Fruit fly (Drosophila melanogaster): Measurements from ENCODE around the gene Or65a.

Or65a gene

dm6 chr3L:6369638-6370195, 49.3 kb downstream of the Or65a start (continued):
- TF ChIP-seq Hr39 (GFP tag; optimal IDR thresholded peaks at IDR 0.05) (no peak), Sox14 (GFP tag; optimal IDR thresholded peaks at IDR 0.05) (no peak)

- TF ChIP-seq CG16779 (tag; optimal IDR thresholded peaks at IDR 0.05) (no peak), Smox (GFP tag; optimal IDR thresholded peaks at IDR 0.05) (peak; percentile 13), CG6163 (GFP tag; IDR thresholded peaks at IDR 0.05) (peak; percentile 87), Hr39 (GFP tag; optimal IDR thresholded peaks at IDR 0.05) (peak; percentile 4), Hr38 (GFP tag; optimal IDR thresholded peaks at IDR 0.05) (no peak), CG31627 (GFP tag; optimal IDR thresholded peaks at IDR 0.05) (peak; percentile 10), Eip93F (GFP tag; optimal IDR thresholded peaks at IDR 0.05) (no peak), svp (GFP tag) (peak; percentile 82), acj6 (GFP tag; optimal IDR thresholded peaks at IDR 0.05) (peak; percentile 17), fkh (GFP tag; optimal IDR thresholded peaks at IDR 0.05) (no peak), CG6808 (GFP tag; optimal IDR thresholded peaks at IDR 0.05) (peak; percentile 75), CG11294 (GFP tag; IDR thresholded peaks at IDR 0.05) (no peak), fd59A (GFP tag; optimal IDR thresholded peaks at IDR 0.05) (peak; percentile 45), net (GFP tag; optimal IDR thresholded peaks at IDR 0.05) (no peak), vri (GFP tag; optimal IDR thresholded peaks at IDR 0.05) (no peak), CG6276 (GFP tag; optimal IDR thresholded peaks at IDR 0.05) (peak; percentile 4), Blimp-1 (GFP tag; optimal IDR thresholded peaks at IDR 0.05) (no peak), CG8632 (GFP tag; optimal IDR thresholded peaks at IDR 0.05) (no peak), CG32006 (GFP tag; optimal IDR thresholded peaks at IDR 0.05) (peak; percentile 29), topi (GFP tag; optimal IDR thresholded peaks at IDR 0.05) (peak; percentile 61), eg (GFP tag; IDR thresholded peaks at IDR 0.05) (peak; percentile 45; the same call in 1 of the 3 replicates), Sox102F (GFP tag; optimal IDR thresholded peaks at IDR 0.05) (no peak), lz (GFP tag; optimal IDR thresholded peaks at IDR 0.05) (peak; percentile 33), Ets21C (GFP tag; optimal IDR thresholded peaks at IDR 0.05) (no peak), Ets96B (tag; optimal IDR thresholded peaks at IDR 0.05) (peak; percentile 43), ss (GFP tag; optimal IDR thresholded peaks at IDR 0.05) (peak; percentile 65 to 76), esn (GFP tag; optimal IDR thresholded peaks at IDR 0.05) (peak; percentile 25), Hr4 (GFP tag; optimal IDR thresholded peaks at IDR 0.05) (no peak), Met (GFP tag; optimal IDR thresholded peaks at IDR 0.05) (peak; percentile 36), CG6792 (GFP tag; optimal IDR thresholded peaks at IDR 0.05) (peak; percentile 37), CG34406 (GFP tag; optimal IDR thresholded peaks at IDR 0.05) (no peak), dsx (GFP tag; optimal IDR thresholded peaks at IDR 0.05; ENCODE audit: poor library complexity, severe bottlenecking) (no peak), CG11762 (GFP tag; optimal IDR thresholded peaks at IDR 0.05; ENCODE audit: insufficient read depth) (peak; percentile 63), CG8119 (GFP tag; IDR thresholded peaks at IDR 0.05) (0 out of 3 replicates have a peak, but pooled peaks have one; percentile 47), dac (GFP tag; optimal IDR thresholded peaks at IDR 0.05) (no peak), CG15336 (GFP tag; IDR thresholded peaks at IDR 0.05) (no peak), CG6854 (GFP tag; optimal IDR thresholded peaks at IDR 0.05) (no peak), Sox14 (GFP tag; optimal IDR thresholded peaks at IDR 0.05) (peak; percentile 14), CG11902 (GFP tag; optimal IDR thresholded peaks at IDR 0.05) (peak; percentile 47), achi (GFP tag; optimal IDR thresholded peaks at IDR 0.05) (peak; percentile 29), fd85E (GFP tag; optimal IDR thresholded peaks at IDR 0.05) (no peak), Eip78C (GFP tag) (peak; percentile 92), CG3032 (tag; optimal IDR thresholded peaks at IDR 0.05) (peak; percentile 16), pdm3 (GFP tag; optimal IDR thresholded peaks at IDR 0.05) (peak; percentile 25), CG7368 (GFP tag; optimal IDR thresholded peaks at IDR 0.05) (peak; percentile 22), CG9139 (GFP tag; optimal IDR thresholded peaks at IDR 0.05) (peak; percentile 24), CG1621 (tag; optimal IDR thresholded peaks at IDR 0.05) (no peak), salr (GFP tag; optimal IDR thresholded peaks at IDR 0.05) (no peak), Lpt (GFP tag; optimal IDR thresholded peaks at IDR 0.05) (no peak)
These were observed 51.0 kb downstream of the Or65a start for dm6 chr3L:6371406-6371805.
